Worm (Caenorhabditis elegans): Measurements from ENCODE around the gene gcy-13.
A peak's percentile ranks its signal among the peaks of the same experiment; 100 is the strongest.

DNA sequence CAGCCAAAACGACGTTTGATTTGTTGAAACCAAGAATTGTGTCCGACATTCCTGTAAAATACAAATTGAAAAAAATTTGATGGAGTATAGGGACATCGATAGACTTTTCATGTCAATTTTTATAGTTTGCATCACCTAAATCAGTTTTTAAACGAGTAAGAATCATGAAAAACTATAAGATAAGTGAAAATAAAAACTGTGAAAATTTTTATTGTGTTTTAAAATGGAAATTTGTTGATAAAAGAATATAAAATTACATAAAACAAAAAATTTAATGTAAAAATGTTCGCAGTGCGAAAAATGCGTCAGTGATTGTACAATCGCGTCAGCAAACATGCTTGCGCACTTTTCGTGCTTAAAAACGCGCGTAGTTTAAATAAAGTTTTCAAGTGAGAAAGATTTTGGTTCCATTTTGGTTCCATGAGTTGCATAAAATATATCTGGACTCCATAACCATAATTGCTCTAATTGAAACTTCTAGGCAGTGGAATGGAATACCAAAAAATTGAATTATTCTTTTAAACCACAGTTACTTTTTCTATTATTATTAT lies 25.8 kb downstream of the gcy-13 start, which contains the start of gene tomm-20:
- TF ChIP-seq lin-13 (GFP tag; optimal IDR thresholded peaks at IDR 0.05), result peak; percentile 92
- peak; percentile 95 for TF ChIP-seq nhr-25 (tag; optimal IDR thresholded peaks at IDR 0.05)
- peak; percentile 91 to 97 for TF ChIP-seq lsy-2 (tag; optimal IDR thresholded peaks at IDR 0.05)
- TF ChIP-seq ZK546.5 (tag; optimal IDR thresholded peaks at IDR 0.05), result peak; percentile 51
- TF ChIP-seq skn-1 (tag; optimal IDR thresholded peaks at IDR 0.05), result peak; percentile 48
- no peak for TF ChIP-seq nhr-12 (tag; optimal IDR thresholded peaks at IDR 0.05)
- TF ChIP-seq crh-2 (tag; optimal IDR thresholded peaks at IDR 0.05), result peak; percentile 97

All from whole organism, L2 larva.